Fruit fly (Drosophila melanogaster) whole organism, embryonic: ENCODE results near the gene CG33543.

Source experiments
- CG10274 ChIP-seq: fragments of 200-800 bp; sonication (Bioruptor generic); optimal IDR thresholded peaks from 3 replicates; lab custom pipeline; 2017; ENCODE audit warnings: missing biosample characterization, mild to moderate bottlenecking, missing genetic modification characterization
- CG10321 ChIP-seq: fragments of 200-800 bp; sonication (Bioruptor generic); IDR thresholded peaks from 2 replicates; pipeline ENCODE4 v1.3.6; 2022; ENCODE audit warnings: missing biosample characterization, missing genetic modification characterization
- CG11456 ChIP-seq: fragments of 200-800 bp; sonication (Bioruptor generic); IDR thresholded peaks from 3 replicates; pipeline ENCODE4 v1.3.6; 2022; ENCODE audit warnings: missing biosample characterization, missing genetic modification characterization
- CG11504 ChIP-seq: fragments of 200-800 bp; sonication (Bioruptor generic); optimal IDR thresholded peaks from 3 replicates; lab custom pipeline; 2019; ENCODE audit warnings: missing biosample characterization, mild to moderate bottlenecking, missing genetic modification characterization, moderate library complexity
- CG12155 ChIP-seq: fragments of 200-800 bp; sonication (Bioruptor generic); optimal IDR thresholded peaks from 3 replicates; lab custom pipeline; 2016; ENCODE audit warnings: missing biosample characterization, missing genetic modification characterization
- CG14014 ChIP-seq: fragments of 200-800 bp; sonication (Bioruptor generic); IDR thresholded peaks from 2 replicates; pipeline ENCODE4 v1.3.6; 2022; ENCODE audit warnings: missing biosample characterization, missing genetic modification characterization
- CG15073 ChIP-seq: fragments of 200-800 bp; sonication (Bioruptor generic); optimal IDR thresholded peaks from 2 replicates; lab custom pipeline; 2016; ENCODE audit warnings: missing biosample characterization, missing genetic modification characterization
- CG1602 ChIP-seq: fragments of 200-800 bp; sonication (Bioruptor generic); optimal IDR thresholded peaks from 3 replicates; lab custom pipeline; 2016; ENCODE audit warnings: missing biosample characterization, missing genetic modification characterization
- CG17612 ChIP-seq: fragments of 200-800 bp; sonication (Bioruptor generic); IDR thresholded peaks from 2 replicates; pipeline ENCODE4 v1.3.6; 2022; ENCODE audit warnings: missing biosample characterization, missing genetic modification characterization
- CG1832 ChIP-seq: fragments of 200-800 bp; sonication (Bioruptor generic); optimal IDR thresholded peaks from 2 replicates; lab custom pipeline; 2017; ENCODE audit warnings: missing biosample characterization, mild to moderate bottlenecking, missing genetic modification characterization, inconsistent platforms
- CG31388 ChIP-seq: fragments of 200-800 bp; sonication (Bioruptor generic); optimal IDR thresholded peaks from 2 replicates; lab custom pipeline; 2016; ENCODE audit warnings: missing biosample characterization, missing genetic modification characterization
- CG31441 ChIP-seq: fragments of 200-800 bp; sonication (Bioruptor generic); IDR thresholded peaks from 2 replicates; pipeline ENCODE4 v1.3.6; 2022; ENCODE audit warnings: missing biosample characterization, missing genetic modification characterization
- CG32767 ChIP-seq: fragments of 200-800 bp; sonication (Bioruptor generic); IDR thresholded peaks from 2 replicates; pipeline ENCODE4 v1.3.6; 2022; ENCODE audit warnings: missing biosample characterization, missing genetic modification characterization
- CG42726 ChIP-seq: fragments of 200-800 bp; sonication (Bioruptor generic); IDR thresholded peaks from 2 replicates; pipeline ENCODE4 v1.3.6; 2022; ENCODE audit warnings: missing biosample characterization, missing genetic modification characterization; ENCODE audit not compliant: partially characterized antibody
- CG4730 ChIP-seq: fragments of 200-800 bp; sonication (Bioruptor generic); IDR thresholded peaks from 2 replicates; pipeline ENCODE4 v1.3.6; 2022; ENCODE audit warnings: missing biosample characterization, missing genetic modification characterization
- CG6272 ChIP-seq: fragments of 200-800 bp; sonication (Bioruptor generic); IDR thresholded peaks from 2 replicates; pipeline ENCODE4 v1.3.6; 2022; ENCODE audit warnings: missing biosample characterization, missing genetic modification characterization
- CG7786 ChIP-seq: fragments of 200-800 bp; sonication (Bioruptor generic); optimal IDR thresholded peaks from 2 replicates; lab custom pipeline; 2016; ENCODE audit warnings: missing biosample characterization, missing genetic modification characterization
- CG7963 ChIP-seq: fragments of 200-800 bp; sonication (Bioruptor generic); IDR thresholded peaks from 3 replicates; pipeline ENCODE4 v1.3.6; 2022; ENCODE audit warnings: missing biosample characterization, missing genetic modification characterization; ENCODE audit not compliant: partially characterized antibody
- CG8359 ChIP-seq: fragments of 200-800 bp; sonication (Bioruptor generic); optimal IDR thresholded peaks from 2 replicates; lab custom pipeline; 2017; ENCODE audit warnings: missing biosample characterization, mild to moderate bottlenecking, missing genetic modification characterization, borderline replicate concordance
- CG8388 ChIP-seq: fragments of 200-800 bp; sonication (Bioruptor generic); optimal IDR thresholded peaks from 2 replicates; lab custom pipeline; 2019; ENCODE audit warnings: missing biosample characterization, mild to moderate bottlenecking, missing genetic modification characterization, moderate library complexity
- CG8478 ChIP-seq: fragments of >200 bp; optimal IDR thresholded peaks from 2 replicates; lab custom pipeline; 2018
- CG8944 ChIP-seq: fragments of 200-800 bp; sonication (Bioruptor generic); optimal IDR thresholded peaks from 3 replicates; lab custom pipeline; 2016; ENCODE audit warnings: missing biosample characterization, missing genetic modification characterization
- CG9609 ChIP-seq: fragments of 200-800 bp; sonication (Bioruptor generic); optimal IDR thresholded peaks from 3 replicates; lab custom pipeline; 2016; ENCODE audit warnings: missing biosample characterization, missing genetic modification characterization
- CrebB ChIP-seq: fragments of 200-800 bp; sonication (Bioruptor generic); optimal IDR thresholded peaks from 3 replicates; lab custom pipeline; 2018; ENCODE audit warnings: missing biosample characterization, mild to moderate bottlenecking, missing genetic modification characterization
- Dad ChIP-seq: fragments of 200-800 bp; sonication (Bioruptor generic); optimal IDR thresholded peaks from 3 replicates; lab custom pipeline; 2016; ENCODE audit warnings: missing biosample characterization, missing genetic modification characterization
- Ets65A ChIP-seq: fragments of 200-800 bp; sonication (Bioruptor generic); peaks from one replicate; lab custom pipeline; 2016; ENCODE audit warnings: missing biosample characterization, missing genetic modification characterization
- Gug ChIP-seq: fragments of 200-800 bp; sonication (Bioruptor generic); IDR thresholded peaks from 4 replicates; pipeline ENCODE4 v1.3.6; 2022; ENCODE audit warnings: missing biosample characterization, missing genetic modification characterization
- H2.0 ChIP-seq: fragments of 200-800 bp; sonication (Bioruptor generic); IDR thresholded peaks from 2 replicates; pipeline ENCODE4 v1.3.6; 2022; ENCODE audit warnings: missing biosample characterization, missing genetic modification characterization
- HmgD ChIP-seq: fragments of 200-800 bp; sonication (Bioruptor generic); optimal IDR thresholded peaks from 3 replicates; lab custom pipeline; 2016; ENCODE audit warnings: missing biosample characterization, missing genetic modification characterization
- Meics ChIP-seq: fragments of 200-800 bp; sonication (Bioruptor generic); optimal IDR thresholded peaks from 2 replicates; lab custom pipeline; 2017; ENCODE audit warnings: missing biosample characterization, mild to moderate bottlenecking, missing genetic modification characterization
- Nf-YA ChIP-seq: fragments of 200-800 bp; sonication (Bioruptor generic); IDR thresholded peaks from 2 replicates; pipeline ENCODE4 v1.3.6; 2022; ENCODE audit warnings: missing biosample characterization, missing genetic modification characterization
- Oli ChIP-seq: fragments of 200-800 bp; sonication (Bioruptor generic); optimal IDR thresholded peaks from 2 replicates; lab custom pipeline; 2018; ENCODE audit warnings: missing biosample characterization, mild to moderate bottlenecking, missing genetic modification characterization, moderate library complexity
- Optix ChIP-seq: fragments of 200-800 bp; sonication (Bioruptor generic); IDR thresholded peaks from 3 replicates; pipeline ENCODE4 v1.3.6; 2022; ENCODE audit warnings: missing biosample characterization, missing genetic modification characterization
- PHDP ChIP-seq: fragments of 200-800 bp; sonication (Bioruptor generic); optimal IDR thresholded peaks from 3 replicates; lab custom pipeline; 2018; ENCODE audit warnings: missing biosample characterization, mild to moderate bottlenecking, missing genetic modification characterization, moderate library complexity
- Sox102F ChIP-seq: fragments of 200-800 bp; sonication (Bioruptor generic); optimal IDR thresholded peaks from 2 replicates; lab custom pipeline; 2018; ENCODE audit warnings: missing biosample characterization, mild to moderate bottlenecking, missing genetic modification characterization, moderate library complexity
- ato ChIP-seq: fragments of 200-800 bp; sonication (Bioruptor generic); IDR thresholded peaks from 2 replicates; pipeline ENCODE4 v1.3.6; 2022; ENCODE audit warnings: missing biosample characterization, missing genetic modification characterization; ENCODE audit not compliant: partially characterized antibody
- bab2 ChIP-seq: fragments of 200-800 bp; sonication (Bioruptor generic); optimal IDR thresholded peaks from 2 replicates; lab custom pipeline; 2016; ENCODE audit warnings: missing biosample characterization, missing genetic modification characterization
- bbx ChIP-seq: fragments of 200-800 bp; sonication (Bioruptor generic); IDR thresholded peaks from 2 replicates; pipeline ENCODE4 v1.3.6; 2022; ENCODE audit warnings: missing biosample characterization, missing genetic modification characterization; ENCODE audit not compliant: partially characterized antibody
- bigmax ChIP-seq: fragments of 200-800 bp; sonication (Bioruptor generic); optimal IDR thresholded peaks from 2 replicates; lab custom pipeline; 2018; ENCODE audit warnings: missing biosample characterization, mild to moderate bottlenecking, missing genetic modification characterization
- cwo ChIP-seq: fragments of 200-800 bp; sonication (Bioruptor generic); optimal IDR thresholded peaks from 3 replicates; lab custom pipeline; 2017; ENCODE audit warnings: missing biosample characterization, missing genetic modification characterization, mild to moderate bottlenecking, moderate library complexity, missing genetic modification reagents
- dmrt11E ChIP-seq: fragments of 200-800 bp; sonication (Bioruptor generic); optimal IDR thresholded peaks from 3 replicates; lab custom pipeline; 2018; ENCODE audit warnings: missing biosample characterization, mild to moderate bottlenecking, missing genetic modification characterization, moderate library complexity
- gcm ChIP-seq: fragments of 200-800 bp; sonication (Bioruptor generic); optimal IDR thresholded peaks from 2 replicates; lab custom pipeline; 2019; ENCODE audit warnings: missing biosample characterization, mild to moderate bottlenecking, missing genetic modification characterization, moderate library complexity
- gsb-n ChIP-seq: fragments of 200-800 bp; sonication (Bioruptor generic); optimal IDR thresholded peaks from 3 replicates; lab custom pipeline; 2018; ENCODE audit warnings: missing biosample characterization, mild to moderate bottlenecking, missing genetic modification characterization
- ind ChIP-seq: fragments of 200-800 bp; sonication (Bioruptor generic); optimal IDR thresholded peaks from 3 replicates; lab custom pipeline; 2016; ENCODE audit warnings: missing biosample characterization, missing genetic modification characterization
- lmd ChIP-seq: fragments of 200-800 bp; sonication (Bioruptor generic); IDR thresholded peaks from 2 replicates; pipeline ENCODE4 v1.3.6; 2022; ENCODE audit warnings: missing biosample characterization, missing genetic modification characterization
- maf-S ChIP-seq: fragments of 200-800 bp; sonication (Bioruptor generic); optimal IDR thresholded peaks from 2 replicates; lab custom pipeline; 2016; ENCODE audit warnings: missing biosample characterization, missing genetic modification characterization
- oc ChIP-seq: fragments of 200-800 bp; sonication (Bioruptor generic); optimal IDR thresholded peaks from 2 replicates; lab custom pipeline; 2018; ENCODE audit warnings: missing biosample characterization, mild to moderate bottlenecking, missing genetic modification characterization, moderate library complexity
- sob ChIP-seq: fragments of 200-800 bp; sonication (Bioruptor generic); IDR thresholded peaks from 2 replicates; pipeline ENCODE4 v1.3.6; 2022; ENCODE audit warnings: missing biosample characterization, missing genetic modification characterization
- ssp ChIP-seq: fragments of 200-800 bp; sonication (Bioruptor generic); IDR thresholded peaks from 2 replicates; pipeline ENCODE4 v1.3.6; 2022; ENCODE audit warnings: missing biosample characterization, missing genetic modification characterization
- tna ChIP-seq: fragments of 200-800 bp; sonication (Bioruptor generic); IDR thresholded peaks from 2 replicates; pipeline ENCODE4 v1.3.6; 2022; ENCODE audit warnings: missing biosample characterization, missing genetic modification characterization; ENCODE audit not compliant: partially characterized antibody

CG33543 gene

DNA sequence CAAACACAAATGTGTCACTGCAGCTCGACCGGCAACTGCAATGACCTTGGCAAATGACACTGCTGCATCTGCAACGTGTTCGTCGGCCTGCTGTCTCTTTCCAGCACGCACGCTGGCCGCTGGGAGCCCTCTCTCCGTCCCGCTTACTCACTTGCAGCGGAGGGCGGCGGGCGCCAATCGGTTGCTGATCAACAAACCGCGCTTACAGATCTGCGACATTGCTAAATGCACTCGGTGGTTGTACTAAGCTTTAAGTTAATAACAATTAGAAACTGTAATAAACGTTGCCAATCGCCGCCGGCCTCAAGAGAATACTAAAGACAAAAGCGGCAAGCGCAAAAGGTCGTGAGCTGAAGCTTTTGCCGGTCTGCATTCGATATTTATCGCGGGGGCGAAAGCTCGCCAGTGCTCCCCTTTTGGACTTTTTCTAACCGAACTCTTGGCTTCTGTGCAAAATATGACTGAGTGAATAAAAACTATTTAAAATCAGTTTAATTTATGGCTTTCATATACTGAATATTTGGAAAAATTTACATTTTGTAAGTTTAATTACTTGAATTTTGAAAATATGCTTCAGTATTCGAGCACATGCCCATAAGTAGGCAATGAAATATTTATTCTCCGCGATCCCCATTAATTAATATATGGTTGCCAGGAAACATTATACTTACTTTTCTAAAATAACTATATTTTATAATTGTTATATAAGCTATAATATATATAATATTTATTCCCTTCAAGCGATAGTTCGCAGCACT lies 18.5 kb downstream of the CG33543 start, which contains the start of gene Got2 (continued):
- TF ChIP-seq Nf-YA (GFP tag; lab: Robert Waterston, UW), result no peak
- no peak for TF ChIP-seq gcm (GFP tag; lab: Kevin White, UChicago)
- TF ChIP-seq PHDP (tag; lab: Kevin White, UChicago), result peak; percentile 10
- no peak for TF ChIP-seq dmrt11E
- TF ChIP-seq Optix (GFP tag; lab: Robert Waterston, UW), result no peak
- TF ChIP-seq Meics (GFP tag; lab: Kevin White, UChicago), result peak; percentile 52
- TF ChIP-seq ind (GFP tag; lab: Kevin White, UChicago), result peak; percentile 16
- no peak for TF ChIP-seq bab2 (GFP tag; lab: Kevin White, UChicago)
- TF ChIP-seq CG31441 (GFP tag; lab: Robert Waterston, UW), result 0 out of 2 replicates have a peak, but pooled peaks have one; percentile 34
- TF ChIP-seq CG32767 (GFP tag; lab: Robert Waterston, UW), result no peak
- peak; percentile 75 for TF ChIP-seq ato (GFP tag; lab: Robert Waterston, UW)
- TF ChIP-seq gsb-n, result no peak
- TF ChIP-seq CG8359 (GFP tag; lab: Kevin White, UChicago), result no peak
- no peak for TF ChIP-seq CG12155 (GFP tag; lab: Kevin White, UChicago)
- no peak for TF ChIP-seq cwo (GFP tag; lab: Kevin White, UChicago)
- peak; percentile 49 for TF ChIP-seq Sox102F (GFP tag; lab: Kevin White, UChicago)
- TF ChIP-seq CG42726 (GFP tag; lab: Robert Waterston, UW), result peak; percentile 78
- TF ChIP-seq CG4730 (GFP tag; lab: Robert Waterston, UW), result no peak
- TF ChIP-seq CrebB (tag; lab: Kevin White, UChicago), result no peak
- no peak for TF ChIP-seq CG8944 (GFP tag; lab: Kevin White, UChicago)
- TF ChIP-seq Ets65A (GFP tag; lab: Kevin White, UChicago), result no peak
- TF ChIP-seq CG10274, result no peak
- TF ChIP-seq CG14014 (GFP tag; lab: Robert Waterston, UW), result peak; percentile 27; the same call in 1 of the 2 replicates
- no peak for TF ChIP-seq Dad
- TF ChIP-seq tna (GFP tag; lab: Robert Waterston, UW), result peak; percentile 83
- TF ChIP-seq CG1832 (GFP tag; lab: Kevin White, UChicago), result peak; percentile 74
- no peak for TF ChIP-seq maf-S (GFP tag; lab: Kevin White, UChicago)
- peak; percentile 81 for TF ChIP-seq bbx
- TF ChIP-seq ssp, result no peak
- peak; percentile 8 for TF ChIP-seq CG7786 (GFP tag; lab: Kevin White, UChicago)
- TF ChIP-seq CG17612, result no peak
- TF ChIP-seq CG6272 (GFP tag; lab: Robert Waterston, UW), result no peak
- no peak for TF ChIP-seq HmgD
- peak; percentile 31 for TF ChIP-seq Oli (tag; lab: Kevin White, UChicago)
- peak; percentile 25; the same call in 1 of the 2 replicates for TF ChIP-seq lmd
- peak; percentile 87 for TF ChIP-seq CG10321 (GFP tag; lab: Robert Waterston, UW)
- no peak for TF ChIP-seq oc (tag; lab: Kevin White, UChicago)
- peak; percentile 78 for TF ChIP-seq CG8478 (lab: Kevin White, UChicago)
- no peak for TF ChIP-seq CG11456 (GFP tag; lab: Robert Waterston, UW)
- no peak for TF ChIP-seq Gug (GFP tag; lab: Robert Waterston, UW)
- TF ChIP-seq CG15073 (GFP tag; lab: Kevin White, UChicago), result no peak
- TF ChIP-seq CG31388 (GFP tag; lab: Kevin White, UChicago), result no peak
- peak; percentile 44 for TF ChIP-seq CG11504 (tag; lab: Kevin White, UChicago)
- no peak for TF ChIP-seq CG9609 (GFP tag; lab: Kevin White, UChicago)
- peak; percentile 75; the same call in 1 of the 3 replicates for TF ChIP-seq CG7963 (GFP tag; lab: Robert Waterston, UW)
- TF ChIP-seq CG8388 (GFP tag; lab: Kevin White, UChicago), result no peak
- TF ChIP-seq CG1602 (GFP tag; lab: Kevin White, UChicago), result no peak
- TF ChIP-seq H2.0 (GFP tag; lab: Robert Waterston, UW), result peak; percentile 40; the same call in 1 of the 2 replicates
- no peak for TF ChIP-seq bigmax
- peak; percentile 32; the same call in 1 of the 2 replicates for TF ChIP-seq sob (GFP tag; lab: Robert Waterston, UW)
